Fruit fly (Drosophila melanogaster) ovary, adult (tissue): Measurements from ENCODE around the gene St2.

Experiments used
- CG17801 ChIP-seq: fragments of 200-800 bp; optimal IDR thresholded peaks from 2 replicates; lab custom pipeline; 2019; ENCODE audit warnings: missing biosample characterization, mild to moderate bottlenecking, missing genetic modification characterization, moderate library complexity; ENCODE audit not compliant: partially characterized antibody

The St2 gene

dm6 chr3R:9257616-9258015 lies 6.0 kb downstream of the St2 start, which contains the start of gene CG16736:
CG16736 (minus strand) TSS chr3R:9257716.
- no peak for TF ChIP-seq CG17801 (GFP tag; lab: Kevin White, UChicago)

- no peak for TF ChIP-seq CG17801 (GFP tag; lab: Kevin White, UChicago)
Observed at dm6 chr3R:9258252-9259225, 6.9 kb downstream of the St2 start, which contains the start of the genes Ibf2 and Ibf1. Ibf2 (minus strand) TSS chr3R:9258501. Ibf1 (plus strand) TSS chr3R:9258964.

dm6 chr3R:9260421-9260973 lies 8.9 kb downstream of the St2 start, which contains the start of gene ATP6AP2:
ATP6AP2 (plus strand) TSS chr3R:9260638.
- TF ChIP-seq CG17801 (GFP tag; lab: Kevin White, UChicago): peak; percentile 76

- TF ChIP-seq CG17801 (GFP tag; lab: Kevin White, UChicago): no peak
Observed at dm6 chr3R:9264042-9264441, 12.4 kb downstream of the St2 start, which contains the start of gene sage. sage (minus strand) TSS chr3R:9264142.

- TF ChIP-seq CG17801 (GFP tag; lab: Kevin White, UChicago): peak; percentile 41
Observed at dm6 chr3R:9266765-9267164, 15.1 kb downstream of the St2 start, which contains the start of the genes TrpRS and Vps16A. TrpRS (minus strand) TSS chr3R:9266904. Vps16A (plus strand) TSS chr3R:9267019.

- no peak for TF ChIP-seq CG17801 (GFP tag; lab: Kevin White, UChicago)
Observed at dm6 chr3R:9287710-9288109, 36.1 kb downstream of the St2 start.

dm6 chr3R:9297163-9297562 lies 45.5 kb downstream of the St2 start:
- no peak for TF ChIP-seq CG17801 (GFP tag; lab: Kevin White, UChicago)
